Fruit fly (Drosophila melanogaster) whole organism, wandering third instar larva: ENCODE measurements around the gene mRpL4.

ENCODE experiments used
- CG32264 ChIP-seq: fragments of 200-800 bp; sonication (Bioruptor generic); optimal IDR thresholded peaks from 2 replicates; lab custom pipeline; 2016; ENCODE audit warnings: missing biosample characterization, missing genetic modification characterization
- CG9705 ChIP-seq: fragments of 200-800 bp; sonication (Bioruptor generic); optimal IDR thresholded peaks from 2 replicates; lab custom pipeline; 2018; ENCODE audit warnings: missing biosample characterization, mild to moderate bottlenecking, missing genetic modification characterization
- Dfd ChIP-seq: fragments of >200 bp; optimal IDR thresholded peaks from 2 replicates; lab custom pipeline; 2017; ENCODE audit warnings: missing biosample characterization, missing genetic modification characterization
- Dif ChIP-seq: fragments of 200-275, 200-300 bp; sonication (Bioruptor generic); optimal IDR thresholded peaks from 2 replicates; lab custom pipeline; 2018; ENCODE audit warnings: missing biosample characterization, missing genetic modification characterization; ENCODE audit not compliant: partially characterized antibody
- GATAd ChIP-seq: sonication (Bioruptor generic); optimal IDR thresholded peaks from 2 replicates; lab custom pipeline; 2016; ENCODE audit warnings: missing biosample characterization, missing genetic modification characterization
- HLH106 ChIP-seq: fragments of 200-800 bp; optimal IDR thresholded peaks from 3 replicates; lab custom pipeline; 2019; ENCODE audit warnings: missing biosample characterization, mild to moderate bottlenecking, missing genetic modification characterization, moderate library complexity
- Hnf4 ChIP-seq: fragments of 200-800 bp; sonication (Bioruptor generic); optimal IDR thresholded peaks from 2 replicates; lab custom pipeline; 2016; ENCODE audit warnings: missing biosample characterization, mild to moderate bottlenecking, missing genetic modification characterization
- Hr78 ChIP-seq: fragments of >200 bp; optimal IDR thresholded peaks from 2 replicates; lab custom pipeline; 2017; ENCODE audit warnings: missing biosample characterization, missing genetic modification characterization
- Hr83 ChIP-seq: fragments of 200-300 bp; sonication (Bioruptor generic); optimal IDR thresholded peaks from 2 replicates; lab custom pipeline; 2016; ENCODE audit warnings: missing biosample characterization, mild to moderate bottlenecking, missing genetic modification characterization, moderate library complexity; ENCODE audit not compliant: poor library complexity, severe bottlenecking
- Jra ChIP-seq: sonication (Bioruptor generic); optimal IDR thresholded peaks from 2 replicates; lab custom pipeline; 2016; ENCODE audit warnings: missing biosample characterization, missing genetic modification characterization
- Mio ChIP-seq: sonication (Bioruptor generic); optimal IDR thresholded peaks from 2 replicates; lab custom pipeline; 2016; ENCODE audit warnings: missing biosample characterization, missing genetic modification characterization
- Myc ChIP-seq: fragments of >200 bp; optimal IDR thresholded peaks from 2 replicates; lab custom pipeline; 2017
- N ChIP-seq: fragments of >200 bp; optimal IDR thresholded peaks from 2 replicates; lab custom pipeline; 2018; ENCODE audit warnings: missing biosample characterization, missing external identifiers, missing genetic modification characterization
- OdsH ChIP-seq: fragments of 200-800 bp; sonication (Bioruptor generic); optimal IDR thresholded peaks from 2 replicates; lab custom pipeline; 2016; ENCODE audit warnings: missing biosample characterization, mild to moderate bottlenecking, missing genetic modification characterization
- Rel ChIP-seq, 2 experiments: fragments of 200-800 bp; sonication (Bioruptor generic) in 1 of 2; optimal IDR thresholded peaks; 2 replicates in 1 of 2; 3 replicates in 1 of 2; lab custom pipeline; 2016 to 2019; ENCODE audit warnings: mild to moderate bottlenecking in 2 of 2, missing biosample characterization in 2 of 2, missing genetic modification characterization in 2 of 2, moderate library complexity in 1 of 2
- Sp1 ChIP-seq: fragments of 200-800 bp; sonication (Bioruptor generic); optimal IDR thresholded peaks from 3 replicates; lab custom pipeline; 2019; ENCODE audit warnings: missing biosample characterization, mild to moderate bottlenecking, missing genetic modification characterization, moderate library complexity
- Vsx2 ChIP-seq: fragments of 200-300, 225-300 bp; sonication (Bioruptor generic); optimal IDR thresholded peaks from 2 replicates; lab custom pipeline; 2018; ENCODE audit warnings: missing biosample characterization, missing genetic modification characterization; ENCODE audit not compliant: partially characterized antibody
- br ChIP-seq: fragments of 200-800 bp; sonication (Bioruptor generic); optimal IDR thresholded peaks from 2 replicates; lab custom pipeline; 2016; ENCODE audit warnings: missing biosample characterization, missing genetic modification characterization
- brk ChIP-seq: fragments of 200-800 bp; sonication (Bioruptor generic); optimal IDR thresholded peaks from 2 replicates; lab custom pipeline; 2016; ENCODE audit warnings: missing biosample characterization, mild to moderate bottlenecking, missing genetic modification characterization
- dl ChIP-seq, 2 experiments: fragments of 175-275, 200-275 bp in 1 of 2; fragments of 200-275 bp in 1 of 2; sonication (Bioruptor generic); optimal IDR thresholded peaks; lab custom pipeline; 2018; ENCODE audit warnings: mild to moderate bottlenecking in 2 of 2, missing biosample characterization in 2 of 2, missing genetic modification characterization in 2 of 2, moderate library complexity in 2 of 2; ENCODE audit not compliant: partially characterized antibody in 2 of 2, insufficient read depth in 1 of 2
- dsf ChIP-seq: sonication (Bioruptor generic); optimal IDR thresholded peaks from 2 replicates; lab custom pipeline; 2016; ENCODE audit warnings: missing biosample characterization, missing genetic modification characterization, borderline replicate concordance
- ey ChIP-seq: fragments of 200-800 bp; sonication (Bioruptor generic); optimal IDR thresholded peaks from 2 replicates; lab custom pipeline; 2016; ENCODE audit warnings: missing biosample characterization, missing genetic modification characterization
- foxo ChIP-seq, 2 experiments: fragments of 200-800 bp; sonication (Bioruptor generic); optimal IDR thresholded peaks; 2 replicates in 1 of 2; 3 replicates in 1 of 2; lab custom pipeline; 2016 to 2017; ENCODE audit warnings: missing biosample characterization in 2 of 2, missing genetic modification characterization in 2 of 2
- fru ChIP-seq: fragments of 200-800 bp; sonication (Bioruptor generic); optimal IDR thresholded peaks from 3 replicates; lab custom pipeline; 2016; ENCODE audit warnings: missing biosample characterization, mild to moderate bottlenecking, missing genetic modification characterization
- h ChIP-seq: fragments of 200-800 bp; sonication (Bioruptor generic); optimal IDR thresholded peaks from 3 replicates; lab custom pipeline; 2016; ENCODE audit warnings: missing biosample characterization, mild to moderate bottlenecking, missing genetic modification characterization
- jim ChIP-seq: fragments of 175-275, 200-325 bp; sonication (Bioruptor generic); optimal IDR thresholded peaks from 2 replicates; lab custom pipeline; 2016; ENCODE audit warnings: missing biosample characterization, mild to moderate bottlenecking, missing genetic modification characterization
- lola ChIP-seq: fragments of >200 bp; optimal IDR thresholded peaks from 2 replicates; lab custom pipeline; 2017; ENCODE audit warnings: missing biosample characterization, missing genetic modification characterization
- pan ChIP-seq: fragments of >200 bp; optimal IDR thresholded peaks from 2 replicates; lab custom pipeline; 2017
- psq ChIP-seq: fragments of 200-800 bp; sonication (Bioruptor generic); optimal IDR thresholded peaks from 3 replicates; lab custom pipeline; 2017; ENCODE audit warnings: missing biosample characterization, mild to moderate bottlenecking, missing genetic modification characterization, moderate library complexity
- rgr ChIP-seq: fragments of 200-800 bp; sonication (Bioruptor generic); optimal IDR thresholded peaks from 3 replicates; lab custom pipeline; 2016; ENCODE audit warnings: missing biosample characterization, mild to moderate bottlenecking, missing genetic modification characterization
- sage ChIP-seq: fragments of 200-800 bp; sonication (Bioruptor generic); optimal IDR thresholded peaks from 2 replicates; lab custom pipeline; 2016; ENCODE audit warnings: missing biosample characterization, mild to moderate bottlenecking, missing genetic modification characterization
- sv ChIP-seq: fragments of 200-800 bp; sonication (Bioruptor generic); optimal IDR thresholded peaks from 3 replicates; lab custom pipeline; 2016; ENCODE audit warnings: missing biosample characterization, missing genetic modification characterization
- tai ChIP-seq: sonication (Bioruptor generic); optimal IDR thresholded peaks from 2 replicates; lab custom pipeline; 2016; ENCODE audit warnings: missing biosample characterization, missing genetic modification characterization
- usp ChIP-seq: fragments of >200 bp; optimal IDR thresholded peaks from 2 replicates; lab custom pipeline; 2017; ENCODE audit warnings: missing biosample characterization, missing genetic modification characterization
- woc ChIP-seq: sonication (Bioruptor generic); optimal IDR thresholded peaks from 2 replicates; lab custom pipeline; 2016; ENCODE audit warnings: missing biosample characterization, mild to moderate bottlenecking, missing genetic modification characterization

The mRpL4 gene

dm6 chr2L:16307026-16307703, 21.8 kb downstream of the mRpL4 start, which contains the start of the genes CG5861 and Syx5:
TSS of gene CG5861 (minus strand) at chr2L:16307298.
TSS of gene Syx5 (plus strand) at chr2L:16307346.
- TF ChIP-seq Rel (GFP tag; optimal IDR thresholded peaks at IDR 0.05; lab: Kevin White, UChicago) (no peak), Rel (tag; optimal IDR thresholded peaks at IDR 0.05; lab: Kevin White, UChicago) (peak; percentile 42), OdsH (peak; percentile 25), rgr (GFP tag; lab: Kevin White, UChicago) (peak; percentile 61), psq (peak; percentile 66), foxo (GFP tag; optimal IDR thresholded peaks at IDR 0.05; lab: Kevin White, UChicago) (peak in 1 of 2 experiments; percentile 65), br (no peak), usp (GFP tag; lab: Kevin White, UChicago) (no peak), Dif (GFP tag; lab: Kevin White, UChicago) (peak; percentile 8), sage (GFP tag; lab: Kevin White, UChicago) (peak; percentile 63), brk (GFP tag; lab: Kevin White, UChicago) (no peak), h (GFP tag; lab: Kevin White, UChicago) (no peak), Myc (lab: Kevin White, UChicago) (peak; percentile 38), N (no peak), Hnf4 (GFP tag; lab: Kevin White, UChicago) (peak; percentile 59), GATAd (GFP tag; lab: Kevin White, UChicago) (no peak), CG9705 (GFP tag; lab: Kevin White, UChicago) (peak; percentile 53), CG32264 (GFP tag; lab: Kevin White, UChicago) (peak; percentile 6), Jra (peak; percentile 70), Sp1 (peak; percentile 46), lola (GFP tag; lab: Kevin White, UChicago) (no peak), ey (GFP tag; lab: Kevin White, UChicago) (peak; percentile 30), woc (peak; percentile 45), Vsx2 (GFP tag; lab: Kevin White, UChicago) (no peak), HLH106 (tag; lab: Kevin White, UChicago) (peak; percentile 70)

- peak; percentile 57 for TF ChIP-seq woc
- TF ChIP-seq br, result no peak
- no peak for TF ChIP-seq CG9705 (GFP tag; lab: Kevin White, UChicago)
- no peak for TF ChIP-seq CG32264 (GFP tag; lab: Kevin White, UChicago)
- no peak for TF ChIP-seq OdsH
- peak; percentile 58 for TF ChIP-seq Hnf4 (GFP tag; lab: Kevin White, UChicago)
- no peak for TF ChIP-seq dl (GFP tag; optimal IDR thresholded peaks at IDR 0.05; lab: Kevin White, UChicago; ENCODE audit: insufficient read depth in 1 of 2, partially characterized antibody in 2 of 2)
- TF ChIP-seq Rel (GFP tag; optimal IDR thresholded peaks at IDR 0.05; lab: Kevin White, UChicago), result no peak
- peak; percentile 20 for TF ChIP-seq Rel (tag; optimal IDR thresholded peaks at IDR 0.05; lab: Kevin White, UChicago)
- no peak for TF ChIP-seq brk (GFP tag; lab: Kevin White, UChicago)
- TF ChIP-seq sage (GFP tag; lab: Kevin White, UChicago), result no peak
- peak; percentile 30 for TF ChIP-seq HLH106 (tag; lab: Kevin White, UChicago)
- TF ChIP-seq Sp1, result peak; percentile 51
- TF ChIP-seq Jra, result peak; percentile 67
- peak in 1 of 2 experiments; percentile 62 for TF ChIP-seq foxo (GFP tag; optimal IDR thresholded peaks at IDR 0.05; lab: Kevin White, UChicago)
- TF ChIP-seq tai (GFP tag; lab: Kevin White, UChicago), result no peak
- TF ChIP-seq dsf, result peak; percentile 23
- TF ChIP-seq Dif (GFP tag; lab: Kevin White, UChicago), result no peak
- no peak for TF ChIP-seq Hr78
- no peak for TF ChIP-seq usp (GFP tag; lab: Kevin White, UChicago)
- no peak for TF ChIP-seq Dfd
- no peak for TF ChIP-seq GATAd (GFP tag; lab: Kevin White, UChicago)
- peak; percentile 21 for TF ChIP-seq psq
- peak; percentile 19 for TF ChIP-seq ey (GFP tag; lab: Kevin White, UChicago)
- TF ChIP-seq rgr (GFP tag; lab: Kevin White, UChicago), result peak; percentile 64
- TF ChIP-seq Vsx2 (GFP tag; lab: Kevin White, UChicago), result no peak
- TF ChIP-seq Hr83, result no peak
These were observed 26.1 kb downstream of the mRpL4 start, which contains the start of gene GMF for dm6 chr2L:16302773-16303279. TSS of gene GMF (minus strand) at chr2L:16302954.

- no peak for TF ChIP-seq usp (GFP tag; lab: Kevin White, UChicago)
- TF ChIP-seq pan (lab: Kevin White, UChicago), result no peak
- TF ChIP-seq CG9705 (GFP tag; lab: Kevin White, UChicago), result peak; percentile 69
- TF ChIP-seq br, result no peak
- no peak for TF ChIP-seq tai (GFP tag; lab: Kevin White, UChicago)
- TF ChIP-seq Hr78, result no peak
- TF ChIP-seq woc, result peak; percentile 83
- TF ChIP-seq jim (GFP tag; lab: Kevin White, UChicago), result no peak
- TF ChIP-seq CG32264 (GFP tag; lab: Kevin White, UChicago), result no peak
- TF ChIP-seq sv (GFP tag; lab: Kevin White, UChicago), result peak; percentile 66
- no peak for TF ChIP-seq Mio (GFP tag; lab: Kevin White, UChicago)
- TF ChIP-seq brk (GFP tag; lab: Kevin White, UChicago), result no peak
- TF ChIP-seq Vsx2 (GFP tag; lab: Kevin White, UChicago), result no peak
- TF ChIP-seq Myc (lab: Kevin White, UChicago), result no peak
- no peak for TF ChIP-seq lola (GFP tag; lab: Kevin White, UChicago)
- no peak for TF ChIP-seq fru (GFP tag; lab: Kevin White, UChicago)
- peak; percentile 59 for TF ChIP-seq psq
- TF ChIP-seq Sp1, result peak; percentile 74
- peak; percentile 20 for TF ChIP-seq Jra
- no peak for TF ChIP-seq dl (GFP tag; optimal IDR thresholded peaks at IDR 0.05; lab: Kevin White, UChicago; ENCODE audit: insufficient read depth in 1 of 2, partially characterized antibody in 2 of 2)
- TF ChIP-seq sage (GFP tag; lab: Kevin White, UChicago), result no peak
- no peak for TF ChIP-seq Dfd
- TF ChIP-seq foxo (GFP tag; optimal IDR thresholded peaks at IDR 0.05; lab: Kevin White, UChicago), result peak in 1 of 2 experiments; percentile 81
- TF ChIP-seq ey (GFP tag; lab: Kevin White, UChicago), result peak; percentile 66
- TF ChIP-seq OdsH, result peak; percentile 66
- TF ChIP-seq h (GFP tag; lab: Kevin White, UChicago), result no peak
- peak; percentile 6 for TF ChIP-seq Dif (GFP tag; lab: Kevin White, UChicago)
These were observed 29.2 kb downstream of the mRpL4 start, which contains the start of the genes heix and CG17328 for dm6 chr2L:16299466-16300311. TSS of gene heix (minus strand) at chr2L:16299858. TSS of gene CG17328 (plus strand) at chr2L:16299943.
